Fruit fly (Drosophila melanogaster): Measurements from ENCODE around the gene CG31751.

CG31751 gene

DNA sequence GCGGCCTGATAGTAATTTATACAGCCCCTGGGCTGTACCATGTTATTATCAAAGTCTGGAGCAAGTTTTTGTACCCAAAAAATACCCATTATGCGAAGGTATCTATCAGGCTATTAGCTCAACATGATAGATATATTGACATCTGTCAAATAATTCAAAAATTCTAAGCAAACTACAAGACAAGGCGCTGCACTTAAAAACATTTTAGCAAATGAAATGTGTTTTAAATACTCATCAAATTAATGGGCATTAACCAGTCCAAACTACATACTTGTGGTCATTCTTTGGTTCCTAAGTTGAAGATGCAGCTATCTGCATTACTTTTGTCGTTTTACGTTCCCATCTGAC lies 23.7 kb upstream of the CG31751 start (continued):
- TF ChIP-seq zen (tag; optimal IDR thresholded peaks at IDR 0.05) (peak; percentile 85), CG7745 (tag; optimal IDR thresholded peaks at IDR 0.05) (no peak), phol (tag; optimal IDR thresholded peaks at IDR 0.05) (peak; percentile 86), Dek (tag; optimal IDR thresholded peaks at IDR 0.05) (no peak), Hr3 (GFP tag; optimal IDR thresholded peaks at IDR 0.05) (peak; percentile 17), CG4404 (GFP tag; IDR thresholded peaks at IDR 0.05) (peak; percentile 72), slp2 (GFP tag; optimal IDR thresholded peaks at IDR 0.05) (no peak), Meics (GFP tag; optimal IDR thresholded peaks at IDR 0.05) (peak; percentile 44), chinmo (GFP tag; IDR thresholded peaks at IDR 0.05; ENCODE audit: partially characterized antibody) (no peak), Jarid2 (GFP tag; optimal IDR thresholded peaks at IDR 0.05) (no peak), br (optimal IDR thresholded peaks at IDR 0.05) (no peak), sug (tag; optimal IDR thresholded peaks at IDR 0.05) (no peak), CG12071 (GFP tag; optimal IDR thresholded peaks at IDR 0.05) (peak; percentile 51), bab2 (GFP tag; optimal IDR thresholded peaks at IDR 0.05) (peak; percentile 7), wdn (GFP tag; IDR thresholded peaks at IDR 0.05) (no peak), ab (GFP tag; optimal IDR thresholded peaks at IDR 0.05) (no peak), Mes4 (GFP tag; optimal IDR thresholded peaks at IDR 0.05) (no peak), ash1 (GFP tag; optimal IDR thresholded peaks at IDR 0.05) (no peak), CG42726 (GFP tag; IDR thresholded peaks at IDR 0.05; ENCODE audit: partially characterized antibody) (no peak), Oaz (GFP tag; IDR thresholded peaks at IDR 0.05) (no peak), CG17361 (GFP tag; IDR thresholded peaks at IDR 0.05) (peak; percentile 86), maf-S (GFP tag; optimal IDR thresholded peaks at IDR 0.05) (peak; percentile 15), dmrt99B (tag; optimal IDR thresholded peaks at IDR 0.05) (peak; percentile 73), TFAM (GFP tag; optimal IDR thresholded peaks at IDR 0.05) (peak; percentile 42), Dbx (GFP tag; IDR thresholded peaks at IDR 0.05) (no peak), grau (tag; optimal IDR thresholded peaks at IDR 0.05) (peak; percentile 48), CG12299 (tag; optimal IDR thresholded peaks at IDR 0.05) (no peak), oc (tag; optimal IDR thresholded peaks at IDR 0.05) (peak; percentile 70), lilli (GFP tag; optimal IDR thresholded peaks at IDR 0.05) (peak; percentile 47), Ravus (GFP tag; IDR thresholded peaks at IDR 0.05) (no peak), chif (GFP tag; optimal IDR thresholded peaks at IDR 0.05) (peak; percentile 42 to 80), CG8359 (GFP tag; optimal IDR thresholded peaks at IDR 0.05; ENCODE audit: borderline replicate concordance) (peak; percentile 51), NfI (GFP tag; optimal IDR thresholded peaks at IDR 0.05) (no peak), bcd (GFP tag; optimal IDR thresholded peaks at IDR 0.05) (peak; percentile 67), otp (GFP tag; IDR thresholded peaks at IDR 0.05) (peak; percentile 75; the same call in 2 of the 3 replicates), CG10565 (GFP tag; optimal IDR thresholded peaks at IDR 0.05) (peak; percentile 55), Doc2 (GFP tag; IDR thresholded peaks at IDR 0.05) (no peak), NFAT (GFP tag; IDR thresholded peaks at IDR 0.05) (0 out of 2 replicates have a peak, but pooled peaks have one; percentile 38), CG12391 (tag; optimal IDR thresholded peaks at IDR 0.05) (peak; percentile 49), D19A (tag; optimal IDR thresholded peaks at IDR 0.05) (peak; percentile 84), CG7987 (GFP tag; optimal IDR thresholded peaks at IDR 0.05) (peak; percentile 27), HmgD (GFP tag; optimal IDR thresholded peaks at IDR 0.05) (no peak), CG1792 (GFP tag; optimal IDR thresholded peaks at IDR 0.05) (peak; percentile 51), luna (GFP tag; optimal IDR thresholded peaks at IDR 0.05) (no peak), CG6854 (GFP tag; optimal IDR thresholded peaks at IDR 0.05) (no peak), CG4730 (GFP tag; IDR thresholded peaks at IDR 0.05) (peak; percentile 70), onecut (GFP tag; IDR thresholded peaks at IDR 0.05) (peak; percentile 34), zfh2 (GFP tag; optimal IDR thresholded peaks at IDR 0.05) (peak; percentile 13), gt (GFP tag; IDR thresholded peaks at IDR 0.05) (no peak; the same call in 1 of the 2 replicates), CG8924 (tag; optimal IDR thresholded peaks at IDR 0.05) (peak; percentile 68), CG6791 (GFP tag; IDR thresholded peaks at IDR 0.05; ENCODE audit: partially characterized antibody) (no peak), ham (GFP tag; IDR thresholded peaks at IDR 0.05) (no peak)

Data from whole organism, embryonic.